Fruit fly (Drosophila melanogaster): ENCODE measurements around the gene Targ2.

- no peak for TF ChIP-seq CG32264 (GFP tag; optimal IDR thresholded peaks at IDR 0.05)
- no peak for TF ChIP-seq h (GFP tag; optimal IDR thresholded peaks at IDR 0.05)
- no peak for TF ChIP-seq sage (GFP tag; optimal IDR thresholded peaks at IDR 0.05)
- no peak for TF ChIP-seq brk (GFP tag; optimal IDR thresholded peaks at IDR 0.05)
- TF ChIP-seq jim (GFP tag; optimal IDR thresholded peaks at IDR 0.05), result no peak
- TF ChIP-seq psq (GFP tag; optimal IDR thresholded peaks at IDR 0.05), result no peak
- no peak for TF ChIP-seq lola (GFP tag; optimal IDR thresholded peaks at IDR 0.05)
- no peak for TF ChIP-seq Hr83 (GFP tag; optimal IDR thresholded peaks at IDR 0.05; ENCODE audit: poor library complexity, severe bottlenecking)
- no peak for TF ChIP-seq pan (optimal IDR thresholded peaks at IDR 0.05)
- TF ChIP-seq sv (GFP tag; optimal IDR thresholded peaks at IDR 0.05), result no peak
- no peak for TF ChIP-seq rgr (GFP tag; optimal IDR thresholded peaks at IDR 0.05)
Measured at dm6 chr3L:21241447-21241983, 38.5 kb upstream of the Targ2 start.

Data from whole organism, wandering third instar larva.